Fruit fly (Drosophila melanogaster) whole organism, wandering third instar larva: ENCODE results near the gene gt.

Experiments
- Mio ChIP-seq: sonication (Bioruptor generic); optimal IDR thresholded peaks from 2 replicates; lab custom pipeline; 2016; ENCODE audit warnings: missing biosample characterization, missing genetic modification characterization
- N ChIP-seq: fragments of >200 bp; optimal IDR thresholded peaks from 2 replicates; lab custom pipeline; 2018; ENCODE audit warnings: missing biosample characterization, missing external identifiers, missing genetic modification characterization
- ey ChIP-seq: fragments of 200-800 bp; sonication (Bioruptor generic); optimal IDR thresholded peaks from 2 replicates; lab custom pipeline; 2016; ENCODE audit warnings: missing biosample characterization, missing genetic modification characterization
- h ChIP-seq: fragments of 200-800 bp; sonication (Bioruptor generic); optimal IDR thresholded peaks from 3 replicates; lab custom pipeline; 2016; ENCODE audit warnings: missing biosample characterization, mild to moderate bottlenecking, missing genetic modification characterization
- lola ChIP-seq: fragments of >200 bp; optimal IDR thresholded peaks from 2 replicates; lab custom pipeline; 2017; ENCODE audit warnings: missing biosample characterization, missing genetic modification characterization
- psq ChIP-seq: fragments of 200-800 bp; sonication (Bioruptor generic); optimal IDR thresholded peaks from 3 replicates; lab custom pipeline; 2017; ENCODE audit warnings: missing biosample characterization, mild to moderate bottlenecking, missing genetic modification characterization, moderate library complexity
- usp ChIP-seq: fragments of >200 bp; optimal IDR thresholded peaks from 2 replicates; lab custom pipeline; 2017; ENCODE audit warnings: missing biosample characterization, missing genetic modification characterization

DNA sequence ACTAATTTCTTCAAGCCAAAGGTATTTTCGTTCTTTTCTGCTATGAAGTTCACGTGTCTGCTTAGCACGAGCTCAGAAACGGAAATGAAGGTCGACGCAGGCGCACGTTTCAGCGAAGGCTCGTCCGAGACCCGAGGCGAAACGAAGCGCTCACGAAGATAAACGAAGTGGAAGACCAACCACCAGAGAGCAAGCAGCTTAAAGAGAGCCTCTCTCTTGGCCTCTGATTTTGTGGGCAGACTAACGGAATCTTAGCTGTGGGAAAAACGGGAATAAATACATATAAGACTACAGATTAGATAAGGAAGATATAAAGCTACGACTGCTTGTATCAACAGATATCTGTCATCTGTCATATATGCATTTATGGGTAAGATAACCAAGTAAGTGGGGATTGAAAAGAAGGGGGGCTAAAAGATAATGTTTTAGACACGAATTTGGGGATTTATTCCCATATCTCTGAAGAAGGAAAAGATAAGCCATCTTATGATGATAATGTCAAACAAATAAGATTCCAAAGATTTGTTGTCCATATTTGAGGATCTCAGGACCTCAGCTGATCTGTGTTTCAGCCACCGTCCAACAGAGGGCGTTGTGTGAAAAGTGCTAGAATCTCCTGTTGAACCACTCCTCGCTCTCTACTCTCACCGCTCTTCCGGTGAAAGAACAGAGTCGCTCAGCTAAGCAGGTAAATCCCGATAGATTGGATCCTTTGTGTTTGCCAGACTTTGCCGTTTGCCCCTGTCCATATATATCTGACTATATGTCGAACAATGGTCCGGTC, 41.0 kb downstream of the gt start, which contains the start of gene PsGEF:
- TF ChIP-seq h (GFP tag; lab: Kevin White, UChicago), result no peak
- TF ChIP-seq Mio (GFP tag; lab: Kevin White, UChicago), result no peak
- no peak for TF ChIP-seq usp
- no peak for TF ChIP-seq psq (GFP tag; lab: Kevin White, UChicago)
- TF ChIP-seq N (GFP tag; lab: Kevin White, UChicago), result no peak
- no peak for TF ChIP-seq ey
- TF ChIP-seq lola (GFP tag; lab: Kevin White, UChicago), result no peak
